Worm (Caenorhabditis elegans) whole organism, L3 larva: Measurements from ENCODE around the gene ZK354.2.

Experiments
- ZK546.5 ChIP-seq: sonication (generic microtip); optimal IDR thresholded peaks from 2 replicates; lab custom pipeline; 2017; ENCODE audit warnings: missing biosample characterization, missing genetic modification characterization
- ceh-16 ChIP-seq: sonication (generic microtip); optimal IDR thresholded peaks from 2 replicates; lab custom pipeline; 2017; ENCODE audit warnings: missing biosample characterization, missing genetic modification characterization
- ceh-28 ChIP-seq: fragments of 150-350 bp; optimal IDR thresholded peaks from 2 replicates; lab custom pipeline; 2014; ENCODE audit warnings: missing biosample characterization, missing genetic modification reagents, missing genetic modification characterization
- elt-3 ChIP-seq, 3 experiments: fragments of 150-350 bp in 1 of 3; sonication (generic microtip) in 2 of 3; optimal IDR thresholded peaks; 2 replicates in 2 of 3; 4 replicates in 1 of 3; lab custom pipeline; 2014 to 2017; ENCODE audit warnings: missing biosample characterization in 3 of 3, missing genetic modification characterization in 3 of 3
- fos-1 ChIP-seq: fragments of 150-350 bp; optimal IDR thresholded peaks from 2 replicates; lab custom pipeline; 2014; ENCODE audit warnings: missing biosample characterization, missing genetic modification characterization
- lin-39 ChIP-seq: fragments of 150-350 bp; optimal IDR thresholded peaks from 2 replicates; lab custom pipeline; 2018; ENCODE audit warnings: missing biosample characterization, missing genetic modification reagents, missing genetic modification characterization
- nfya-1 ChIP-seq: sonication (generic microtip); optimal IDR thresholded peaks from 2 replicates; lab custom pipeline; 2017; ENCODE audit warnings: missing genetic modification characterization, mild to moderate bottlenecking, missing compliant biosample characterization, antibody characterized with exemption, moderate library complexity; ENCODE audit not compliant: insufficient read depth
- nhr-23 ChIP-seq: fragments of 150-350 bp; optimal IDR thresholded peaks from 2 replicates; lab custom pipeline; 2014; ENCODE audit warnings: missing biosample characterization, missing genetic modification reagents, missing genetic modification characterization
- nhr-28 ChIP-seq: fragments of 150-350 bp; optimal IDR thresholded peaks from 2 replicates; lab custom pipeline; 2014; ENCODE audit warnings: missing biosample characterization, missing genetic modification characterization
- nhr-76 ChIP-seq: fragments of 150-350 bp; sonication (generic microtip); optimal IDR thresholded peaks from 5 replicates; lab custom pipeline; 2014; ENCODE audit warnings: missing biosample characterization, missing genetic modification characterization
- pha-4 ChIP-seq: fragments of 150-350 bp; optimal IDR thresholded peaks from 2 replicates; lab custom pipeline; 2014; ENCODE audit warnings: missing biosample characterization, missing genetic modification reagents, missing genetic modification characterization
- skn-1 ChIP-seq: fragments of 150-350 bp; optimal IDR thresholded peaks from 2 replicates; lab custom pipeline; 2014; ENCODE audit warnings: missing biosample characterization, missing genetic modification characterization

DNA sequence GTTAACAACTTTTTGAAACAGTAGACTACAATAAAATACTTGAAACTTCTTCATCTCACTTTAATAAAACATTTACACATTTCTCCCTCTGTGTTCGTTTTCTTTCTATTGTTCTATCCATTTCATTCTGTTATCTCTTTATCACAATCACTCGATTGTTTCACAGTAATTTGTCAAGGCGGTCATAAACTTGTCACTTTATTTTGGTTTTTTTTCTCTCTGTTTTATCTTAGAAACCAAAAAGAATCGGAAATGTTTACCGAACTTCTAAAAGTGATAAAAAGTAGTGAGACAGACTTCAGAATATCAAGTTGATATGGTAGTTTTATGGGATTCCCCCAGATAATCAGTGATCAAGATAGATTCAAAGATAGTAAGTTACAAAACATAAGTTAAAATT lies 26.1 kb downstream of the ZK354.2 start, which contains the start of gene Y4C6B.2:
- no peak for TF ChIP-seq nhr-23 (tag; lab: Kevin White, UChicago)
- TF ChIP-seq nfya-1 (tag; lab: Kevin White, UChicago) = no peak
- TF ChIP-seq elt-3 (tag; optimal IDR thresholded peaks at IDR 0.05; lab: Kevin White, UChicago) = peak in 1 of 3 experiments; percentile 24
- no peak for TF ChIP-seq nhr-28 (tag; lab: Kevin White, UChicago)
- TF ChIP-seq lin-39 (tag; lab: Kevin White, UChicago) = no peak
- TF ChIP-seq ceh-28 = no peak
- TF ChIP-seq ZK546.5 (tag; lab: Kevin White, UChicago) = no peak
- TF ChIP-seq fos-1 = no peak
- TF ChIP-seq skn-1 (tag; lab: Kevin White, UChicago) = no peak
- TF ChIP-seq nhr-76 (tag; lab: Kevin White, UChicago) = no peak
- no peak for TF ChIP-seq ceh-16 (tag; lab: Kevin White, UChicago)
- TF ChIP-seq pha-4 = no peak
